Fruit fly (Drosophila melanogaster) Kc167 (cell line): Measurements from ENCODE around the gene CG11726.

Source experiments
- Myc ChIP-seq: fragments of >200 bp; optimal IDR thresholded peaks from 2 replicates; lab custom pipeline; 2017; ENCODE audit warnings: missing external identifiers
- h ChIP-seq: fragments of >200 bp; optimal IDR thresholded peaks from 3 replicates; lab custom pipeline; 2018; ENCODE audit warnings: missing external identifiers
- insv ChIP-seq: fragments of >200 bp; optimal IDR thresholded peaks from 3 replicates; lab custom pipeline; 2018; ENCODE audit warnings: missing external identifiers
- psq ChIP-seq: fragments of >200 bp; optimal IDR thresholded peaks from 2 replicates; lab custom pipeline; 2017; ENCODE audit warnings: missing external identifiers
- ttk ChIP-seq: sonication (Bioruptor generic); optimal IDR thresholded peaks from 2 replicates; lab custom pipeline; 2017; ENCODE audit warnings: missing external identifiers

- TF ChIP-seq Myc (lab: Kevin White, UChicago): no peak
- TF ChIP-seq h (lab: Kevin White, UChicago): no peak
- no peak for TF ChIP-seq insv (lab: Kevin White, UChicago)
- TF ChIP-seq psq (lab: Kevin White, UChicago): no peak
- TF ChIP-seq ttk: no peak
Measured at dm6 chr3L:11429695-11430094, 35.2 kb downstream of the CG11726 start.
